Worm (Caenorhabditis elegans) whole organism, L1 larva: ENCODE measurements around the gene clec-29.

Experiments
- aly-2 ChIP-seq: fragments of 150-350 bp; optimal IDR thresholded peaks from 2 replicates; lab custom pipeline; 2014; ENCODE audit warnings: missing biosample characterization, missing genetic modification characterization
- ama-1 ChIP-seq: fragments of 150-350 bp; optimal IDR thresholded peaks from 2 replicates; lab custom pipeline; 2014
- efl-3 ChIP-seq: fragments of 200-800 bp; sonication (Bioruptor generic); optimal IDR thresholded peaks from 2 replicates; lab custom pipeline; 2018; ENCODE audit warnings: mild to moderate bottlenecking, missing genetic modification characterization, missing compliant biosample characterization
- egl-27 ChIP-seq, 2 experiments: fragments of 150-350 bp in 1 of 2; sonication (generic microtip); optimal IDR thresholded peaks; 3 replicates each; lab custom pipeline; 2017 to 2018; ENCODE audit warnings: missing biosample characterization in 2 of 2, missing genetic modification characterization in 2 of 2, missing genetic modification reagents in 2 of 2
- mdl-1 ChIP-seq, 2 experiments: fragments of 150-350 bp; optimal IDR thresholded peaks; 2 replicates each; lab custom pipeline; 2014 to 2017; ENCODE audit warnings: missing biosample characterization in 2 of 2, missing genetic modification characterization in 2 of 2, inconsistent platforms in 1 of 2
- nhr-11 ChIP-seq: fragments of 150-350 bp; optimal IDR thresholded peaks from 2 replicates; lab custom pipeline; 2014; ENCODE audit warnings: missing biosample characterization, missing genetic modification characterization
- nhr-237 ChIP-seq: fragments of 150-350 bp; optimal IDR thresholded peaks from 2 replicates; lab custom pipeline; 2014; ENCODE audit warnings: missing biosample characterization, missing genetic modification characterization
- nhr-76 ChIP-seq: sonication (generic microtip); optimal IDR thresholded peaks from 2 replicates; lab custom pipeline; 2017; ENCODE audit warnings: missing biosample characterization, missing genetic modification characterization
- nhr-77 ChIP-seq: fragments of 150-350 bp; optimal IDR thresholded peaks from 2 replicates; lab custom pipeline; 2014; ENCODE audit warnings: missing biosample characterization, missing genetic modification characterization
- nhr-90 ChIP-seq: sonication (generic microtip); optimal IDR thresholded peaks from 2 replicates; lab custom pipeline; 2016; ENCODE audit warnings: mild to moderate bottlenecking, missing genetic modification characterization, missing compliant biosample characterization; ENCODE audit not compliant: poor library complexity
- tbx-2 ChIP-seq: sonication (generic microtip); optimal IDR thresholded peaks from 2 replicates; lab custom pipeline; 2016; ENCODE audit warnings: missing genetic modification characterization, missing compliant biosample characterization

- TF ChIP-seq mdl-1 (tag; optimal IDR thresholded peaks at IDR 0.05; lab: Kevin White, UChicago) (no peak), tbx-2 (no peak), nhr-11 (tag; lab: Kevin White, UChicago) (no peak), nhr-77 (tag; lab: Kevin White, UChicago) (no peak), nhr-76 (tag; lab: Kevin White, UChicago) (no peak), nhr-90 (tag; lab: Kevin White, UChicago) (no peak), ama-1 (no peak), efl-3 (GFP tag; lab: Kevin White, UChicago) (no peak), nhr-237 (tag; lab: Kevin White, UChicago) (no peak), egl-27 (tag; optimal IDR thresholded peaks at IDR 0.05; lab: Kevin White, UChicago) (no peak), aly-2 (tag; lab: Kevin White, UChicago) (no peak)
These were observed 25.2 kb downstream of the clec-29 start for ce11 chrV:16713797-16714196.
